Worm (Caenorhabditis elegans) whole organism, early embryonic: ENCODE results near the gene nipi-3.

Source experiments
- ama-1 ChIP-seq: fragments of 150-350 bp; optimal IDR thresholded peaks from 2 replicates; lab custom pipeline; 2014
- ceh-13 ChIP-seq: fragments of 200-800 bp; sonication (Bioruptor generic); optimal IDR thresholded peaks from 2 replicates; lab custom pipeline; 2018; ENCODE audit warnings: mild to moderate bottlenecking, missing genetic modification characterization, missing compliant biosample characterization
- ceh-36 ChIP-seq: sonication (generic microtip); optimal IDR thresholded peaks from 2 replicates; lab custom pipeline; 2016; ENCODE audit warnings: missing genetic modification characterization, inconsistent platforms, missing compliant biosample characterization
- ets-7 ChIP-seq: sonication (generic microtip); optimal IDR thresholded peaks from 2 replicates; lab custom pipeline; 2016; ENCODE audit warnings: missing genotype, missing genetic modification characterization, missing compliant biosample characterization
- flt-1 ChIP-seq: fragments of 200-800 bp; sonication (Bioruptor generic); IDR thresholded peaks from 2 replicates; pipeline ENCODE4 v1.3.6; 2022; ENCODE audit warnings: missing genetic modification characterization, missing compliant biosample characterization
- hmbx-1 ChIP-seq: sonication (generic microtip); optimal IDR thresholded peaks from 2 replicates; lab custom pipeline; 2016; ENCODE audit warnings: mild to moderate bottlenecking, missing genetic modification characterization, missing compliant biosample characterization
- hmg-4 ChIP-seq: fragments of 200-800 bp; sonication (Bioruptor generic); optimal IDR thresholded peaks from 2 replicates; lab custom pipeline; 2018; ENCODE audit warnings: mild to moderate bottlenecking, missing genetic modification characterization, missing compliant biosample characterization
- sea-1 ChIP-seq: fragments of 200-800 bp; sonication (Bioruptor generic); conservative IDR thresholded peaks from 2 replicates; pipeline ENCODE4 v1.3.6; 2022; ENCODE audit warnings: missing genetic modification characterization, missing compliant biosample characterization
- tbx-37 ChIP-seq: fragments of 200-800 bp; sonication (Bioruptor generic); conservative IDR thresholded peaks from 2 replicates; pipeline ENCODE4 v1.3.6; 2022; ENCODE audit warnings: missing genetic modification reagents, missing genetic modification characterization, missing compliant biosample characterization

DNA sequence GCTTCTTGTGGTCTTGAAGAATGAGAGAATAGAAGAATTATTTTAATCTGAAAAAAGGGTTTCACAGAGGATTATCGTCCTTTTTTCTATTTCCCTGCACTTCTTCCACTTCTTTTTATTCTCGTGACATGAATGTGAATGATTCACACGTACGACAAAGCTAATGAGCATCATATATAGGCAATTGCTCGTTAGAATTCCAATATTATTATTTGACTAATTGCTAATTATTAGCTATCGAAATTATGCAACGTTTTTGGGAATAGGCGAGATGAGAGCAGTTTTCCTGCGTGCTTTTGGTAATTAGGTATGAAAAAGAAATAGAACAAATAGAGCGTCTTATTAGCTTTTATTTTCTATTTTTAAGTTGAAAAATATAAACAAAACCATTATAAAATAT is 50.0 kb downstream of the nipi-3 start:
- TF ChIP-seq tbx-37 (GFP tag; lab: Robert Waterston, UW) (no peak), hmbx-1 (tag; lab: Kevin White, UChicago) (no peak), hmg-4 (no peak), ama-1 (lab: Kevin White, UChicago) (no peak), sea-1 (GFP tag; lab: Robert Waterston, UW) (no peak), flt-1 (no peak), ceh-13 (no peak), ets-7 (no peak), ceh-36 (no peak)
